Fruit fly (Drosophila melanogaster) whole organism, embryonic: ENCODE results near the gene CG11458.

Experiments used
- BEAF-32 ChIP-seq: fragments of 200-800 bp; sonication (Bioruptor generic); optimal IDR thresholded peaks from 3 replicates; lab custom pipeline; 2017; ENCODE audit warnings: missing biosample characterization, missing genetic modification characterization, mild to moderate bottlenecking, moderate library complexity, missing genetic modification reagents
- CG11398 ChIP-seq: fragments of 200-800 bp; sonication (Bioruptor generic); optimal IDR thresholded peaks from 2 replicates; lab custom pipeline; 2016; ENCODE audit warnings: missing biosample characterization, missing genetic modification characterization
- CG12942 ChIP-seq: fragments of 200-800 bp; sonication (Bioruptor generic); optimal IDR thresholded peaks from 3 replicates; lab custom pipeline; 2016; ENCODE audit warnings: missing biosample characterization, missing genetic modification characterization
- CG17612 ChIP-seq: fragments of 200-800 bp; sonication (Bioruptor generic); IDR thresholded peaks from 2 replicates; pipeline ENCODE4 v1.3.6; 2022; ENCODE audit warnings: missing biosample characterization, missing genetic modification characterization
- CG2116 ChIP-seq: fragments of 200-800 bp; sonication (Bioruptor generic); optimal IDR thresholded peaks from 3 replicates; lab custom pipeline; 2018; ENCODE audit warnings: missing biosample characterization, mild to moderate bottlenecking, missing genetic modification characterization
- CG2875 ChIP-seq: fragments of 200-800 bp; sonication (Bioruptor generic); optimal IDR thresholded peaks from 2 replicates; lab custom pipeline; 2017; ENCODE audit warnings: missing biosample characterization, mild to moderate bottlenecking, missing genetic modification characterization, missing genetic modification reagents
- CG3163 ChIP-seq: fragments of 200-800 bp; sonication (Bioruptor generic); optimal IDR thresholded peaks from 3 replicates; lab custom pipeline; 2016; ENCODE audit warnings: missing biosample characterization, missing genetic modification characterization
- CG5953 ChIP-seq: fragments of 200-800 bp; sonication (Bioruptor generic); IDR thresholded peaks from 2 replicates; pipeline ENCODE4 v1.3.6; 2022; ENCODE audit warnings: missing biosample characterization, missing genetic modification characterization
- CTCF ChIP-seq: fragments of 200-800 bp; sonication (Bioruptor generic); optimal IDR thresholded peaks from 2 replicates; lab custom pipeline; 2017; ENCODE audit warnings: missing biosample characterization, mild to moderate bottlenecking, missing genetic modification characterization, moderate library complexity
- Doc2 ChIP-seq: fragments of 200-800 bp; sonication (Bioruptor generic); IDR thresholded peaks from 2 replicates; pipeline ENCODE4 v1.3.6; 2022; ENCODE audit warnings: missing biosample characterization, missing genetic modification characterization
- Fer3 ChIP-seq: fragments of 200-800 bp; sonication (Bioruptor generic); optimal IDR thresholded peaks from 2 replicates; lab custom pipeline; 2018; ENCODE audit warnings: missing biosample characterization, mild to moderate bottlenecking, missing genetic modification characterization, moderate library complexity
- Hmr ChIP-seq: fragments of 200-800 bp; sonication (Bioruptor generic); optimal IDR thresholded peaks from 3 replicates; lab custom pipeline; 2017; ENCODE audit warnings: mild to moderate bottlenecking, missing biosample characterization, missing genetic modification reagents, missing genetic modification characterization
- Meics ChIP-seq: fragments of 200-800 bp; sonication (Bioruptor generic); optimal IDR thresholded peaks from 2 replicates; lab custom pipeline; 2017; ENCODE audit warnings: missing biosample characterization, mild to moderate bottlenecking, missing genetic modification characterization
- NC2β ChIP-seq: fragments of 200-800 bp; sonication (Bioruptor generic); optimal IDR thresholded peaks from 2 replicates; lab custom pipeline; 2016; ENCODE audit warnings: missing biosample characterization, missing genetic modification characterization
- Trl ChIP-seq, 3 experiments: fragments of >200 bp in 2 of 3; fragments of 200-800 bp in 1 of 3; sonication (Bioruptor generic) in 1 of 3; optimal IDR thresholded peaks; 2 replicates in 1 of 3; 3 replicates in 2 of 3; lab custom pipeline; 2016 to 2017; ENCODE audit warnings: missing biosample characterization in 1 of 3, missing genetic modification characterization in 1 of 3
- Xbp1 ChIP-seq: fragments of 200-800 bp; sonication (Bioruptor generic); optimal IDR thresholded peaks from 3 replicates; lab custom pipeline; 2016; ENCODE audit warnings: missing biosample characterization, mild to moderate bottlenecking, missing genetic modification characterization
- ac ChIP-seq: fragments of 200-800 bp; sonication (Bioruptor generic); optimal IDR thresholded peaks from 3 replicates; lab custom pipeline; 2017; ENCODE audit warnings: missing biosample characterization, mild to moderate bottlenecking, missing genetic modification characterization
- ci ChIP-seq: fragments of 200-800 bp; sonication (Bioruptor generic); IDR thresholded peaks from 3 replicates; pipeline ENCODE4 v1.3.6; 2022; ENCODE audit warnings: missing biosample characterization, missing genetic modification characterization
- dan ChIP-seq: fragments of 200-800 bp; sonication (Bioruptor generic); IDR thresholded peaks from 2 replicates; pipeline ENCODE4 v1.3.6; 2022; ENCODE audit warnings: missing biosample characterization, missing genetic modification characterization
- dm ChIP-seq: fragments of 200-800 bp; sonication (Bioruptor generic); optimal IDR thresholded peaks from 3 replicates; lab custom pipeline; 2016; ENCODE audit warnings: missing biosample characterization, missing genetic modification characterization
- eve ChIP-seq, 2 experiments: fragments of >200 bp; optimal IDR thresholded peaks; 2 replicates each; lab custom pipeline; 2017; ENCODE audit warnings: missing biosample characterization in 2 of 2, missing genetic modification characterization in 2 of 2
- exex ChIP-seq: fragments of 200-800 bp; sonication (Bioruptor generic); optimal IDR thresholded peaks from 4 replicates; lab custom pipeline; 2018; ENCODE audit warnings: missing biosample characterization, mild to moderate bottlenecking, missing genetic modification characterization, moderate library complexity
- gcm ChIP-seq: fragments of 200-800 bp; sonication (Bioruptor generic); optimal IDR thresholded peaks from 2 replicates; lab custom pipeline; 2019; ENCODE audit warnings: missing biosample characterization, mild to moderate bottlenecking, missing genetic modification characterization, moderate library complexity
- grn ChIP-seq: fragments of 200-800 bp; sonication (Bioruptor generic); optimal IDR thresholded peaks from 3 replicates; lab custom pipeline; 2017; ENCODE audit warnings: missing biosample characterization, missing genetic modification characterization
- pan ChIP-seq, 4 experiments: fragments of >200 bp in 3 of 4; fragments of 200-800 bp in 1 of 4; sonication (Bioruptor generic) in 1 of 4; optimal IDR thresholded peaks in 3 of 4; IDR thresholded peaks in 1 of 4; 2 replicates each; pipeline versions ENCODE4 v1.3.6 to Lab custom; 2017 to 2022; ENCODE audit warnings: missing biosample characterization in 2 of 4, missing genetic modification characterization in 2 of 4, mixed read lengths in 1 of 4
- pho ChIP-seq: fragments of 200-800 bp; sonication (Bioruptor generic); optimal IDR thresholded peaks from 2 replicates; lab custom pipeline; 2016; ENCODE audit warnings: missing biosample characterization, missing genetic modification characterization
- phol ChIP-seq: fragments of 200-800 bp; sonication (Bioruptor generic); optimal IDR thresholded peaks from 3 replicates; lab custom pipeline; 2018; ENCODE audit warnings: missing biosample characterization, mild to moderate bottlenecking, missing genetic modification characterization, moderate library complexity
- ssp ChIP-seq: fragments of 200-800 bp; sonication (Bioruptor generic); IDR thresholded peaks from 2 replicates; pipeline ENCODE4 v1.3.6; 2022; ENCODE audit warnings: missing biosample characterization, missing genetic modification characterization
- tup ChIP-seq: fragments of 200-800 bp; sonication (Bioruptor generic); optimal IDR thresholded peaks from 2 replicates; lab custom pipeline; 2016; ENCODE audit warnings: missing biosample characterization, mild to moderate bottlenecking, missing genetic modification characterization, moderate library complexity

CG11458 gene

DNA sequence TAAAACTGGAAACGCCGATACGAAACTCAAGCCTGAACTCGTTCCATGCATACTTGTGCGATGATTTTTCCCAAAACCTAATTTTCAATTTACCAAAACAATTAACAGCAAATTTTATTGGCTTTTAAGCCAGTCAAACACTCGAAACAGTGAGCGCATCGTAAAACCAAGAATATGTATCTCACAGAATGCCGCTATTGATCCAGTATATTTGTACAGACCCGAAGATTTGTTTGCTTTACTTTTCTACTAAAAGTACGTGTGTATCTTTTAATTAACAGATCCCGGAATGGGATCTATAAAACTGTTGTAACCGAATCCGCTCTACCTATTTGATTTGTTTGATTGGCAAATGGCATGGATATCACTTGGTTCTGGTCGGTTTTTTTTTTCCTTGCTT, 48.5 kb downstream of the CG11458 start (continued):
- TF ChIP-seq pan (optimal IDR thresholded peaks at IDR 0.05; lab: Kevin White, UChicago) (no peak), pan (GFP tag; optimal IDR thresholded peaks at IDR 0.05 in 1 of 2, IDR thresholded peaks at IDR 0.05 in 1 of 2) (no peak), dan (GFP tag; lab: Robert Waterston, UW) (no peak), ci (0 out of 3 replicates have a peak, but pooled peaks have one; percentile 33), ssp (GFP tag; lab: Robert Waterston, UW) (no peak), CG12942 (no peak), ac (peak; percentile 44), Xbp1 (no peak), BEAF-32 (GFP tag; lab: Kevin White, UChicago) (no peak), CG5953 (GFP tag; lab: Robert Waterston, UW) (no peak), Fer3 (peak; percentile 19), CG11398 (GFP tag; lab: Kevin White, UChicago) (peak; percentile 6), Meics (GFP tag; lab: Kevin White, UChicago) (peak; percentile 5), Hmr (GFP tag; lab: Kevin White, UChicago) (peak; percentile 9), dm (GFP tag; lab: Kevin White, UChicago) (no peak), CG2875 (peak; percentile 23), Doc2 (no peak), phol (tag; lab: Kevin White, UChicago) (no peak), CG2116 (peak; percentile 22), CTCF (GFP tag; lab: Kevin White, UChicago) (no peak), Trl (optimal IDR thresholded peaks at IDR 0.05; lab: Kevin White, UChicago) (no peak), Trl (GFP tag; optimal IDR thresholded peaks at IDR 0.05; lab: Kevin White, UChicago) (peak; percentile 29), CG3163 (no peak), NC2β (GFP tag; lab: Kevin White, UChicago) (peak; percentile 31), gcm (GFP tag; lab: Kevin White, UChicago) (no peak), CG17612 (GFP tag; lab: Robert Waterston, UW) (no peak), grn (GFP tag; lab: Kevin White, UChicago) (no peak), tup (GFP tag; lab: Kevin White, UChicago) (peak; percentile 8), exex (no peak), pho (GFP tag; lab: Kevin White, UChicago) (no peak), eve (GFP tag; optimal IDR thresholded peaks at IDR 0.05; lab: Kevin White, UChicago) (peak in 1 of 2 experiments; percentile 1)
